Worm (Caenorhabditis elegans) whole organism, L1 larva: ENCODE data around the gene F35G2.1.

Experiments
- C04F5.9 ChIP-seq: sonication (generic microtip); optimal IDR thresholded peaks from 2 replicates; lab custom pipeline; 2016; ENCODE audit warnings: missing genetic modification characterization, missing compliant biosample characterization
- C34B4.2 ChIP-seq: sonication (generic microtip); optimal IDR thresholded peaks from 2 replicates; lab custom pipeline; 2017; ENCODE audit warnings: mild to moderate bottlenecking, missing genetic modification characterization, missing compliant biosample characterization
- aha-1 ChIP-seq: fragments of 150-350 bp; optimal IDR thresholded peaks from 2 replicates; lab custom pipeline; 2014; ENCODE audit warnings: missing biosample characterization, missing genetic modification characterization
- ama-1 ChIP-seq: fragments of 150-350 bp; optimal IDR thresholded peaks from 2 replicates; lab custom pipeline; 2014
- ceh-8 ChIP-seq: fragments of 200-800 bp; sonication (Bioruptor generic); optimal IDR thresholded peaks from 2 replicates; lab custom pipeline; 2018; ENCODE audit warnings: mild to moderate bottlenecking, missing genetic modification characterization, moderate library complexity, missing compliant biosample characterization
- ceh-88 ChIP-seq: fragments of 200-800 bp; sonication (Bioruptor generic); IDR thresholded peaks from 2 replicates; pipeline ENCODE4 v1.3.6; 2022; ENCODE audit warnings: missing genetic modification characterization, missing compliant biosample characterization
- dsc-1 ChIP-seq: sonication (generic microtip); optimal IDR thresholded peaks from 2 replicates; lab custom pipeline; 2016; ENCODE audit warnings: mild to moderate bottlenecking, missing genetic modification characterization, missing compliant biosample characterization
- efl-1 ChIP-seq, 4 experiments: fragments of 150-350 bp; optimal IDR thresholded peaks in 3 of 4; peaks in 1 of 4; 1 replicate in 1 of 4; 2 replicates in 3 of 4; lab custom pipeline; 2014; ENCODE audit warnings: missing biosample characterization in 2 of 4, missing genetic modification characterization in 2 of 4, missing genetic modification reagents in 2 of 4
- efl-3 ChIP-seq: fragments of 200-800 bp; sonication (Bioruptor generic); optimal IDR thresholded peaks from 2 replicates; lab custom pipeline; 2018; ENCODE audit warnings: mild to moderate bottlenecking, missing genetic modification characterization, missing compliant biosample characterization
- egl-13 ChIP-seq: sonication (generic microtip); optimal IDR thresholded peaks from 2 replicates; lab custom pipeline; 2016; ENCODE audit warnings: missing genotype, missing genetic modification reagents, missing genetic modification characterization, missing compliant biosample characterization
- elt-2 ChIP-seq: sonication (generic microtip); optimal IDR thresholded peaks from 2 replicates; lab custom pipeline; 2016; ENCODE audit warnings: missing genetic modification characterization, mild to moderate bottlenecking, inconsistent platforms, missing compliant biosample characterization, missing genetic modification reagents
- elt-3 ChIP-seq, 6 experiments: fragments of 150-350 bp in 1 of 6; sonication (generic microtip); optimal IDR thresholded peaks; 2 replicates each; lab custom pipeline; 2017 to 2018; ENCODE audit warnings: missing biosample characterization in 6 of 6, missing genetic modification characterization in 6 of 6, inconsistent platforms in 1 of 6
- ets-5 ChIP-seq: fragments of 200-800 bp; sonication (Bioruptor generic); IDR thresholded peaks from 2 replicates; pipeline ENCODE4 v1.3.6; 2022; ENCODE audit warnings: missing genetic modification characterization, missing compliant biosample characterization
- fkh-8 ChIP-seq: sonication (generic microtip); optimal IDR thresholded peaks from 2 replicates; lab custom pipeline; 2016; ENCODE audit warnings: mild to moderate bottlenecking, missing genetic modification characterization, missing compliant biosample characterization
- fos-1 ChIP-seq: fragments of 150-350 bp; optimal IDR thresholded peaks from 2 replicates; lab custom pipeline; 2014; ENCODE audit warnings: missing biosample characterization, missing genetic modification characterization
- hlh-17 ChIP-seq: fragments of 200-800 bp; sonication (Bioruptor generic); optimal IDR thresholded peaks from 2 replicates; lab custom pipeline; 2018; ENCODE audit warnings: missing genetic modification characterization, mild to moderate bottlenecking, missing compliant biosample characterization, moderate library complexity, borderline replicate concordance
- jun-1 ChIP-seq: fragments of 150-350 bp; optimal IDR thresholded peaks from 2 replicates; lab custom pipeline; 2014; ENCODE audit warnings: missing biosample characterization, missing genetic modification reagents, missing genetic modification characterization
- lin-35 ChIP-seq, 2 experiments: fragments of 150-350 bp; optimal IDR thresholded peaks; 2 replicates each; lab custom pipeline; 2014; ENCODE audit warnings: missing biosample characterization in 2 of 2, missing genetic modification characterization in 2 of 2, missing genetic modification reagents in 2 of 2
- lin-39 ChIP-seq: fragments of 150-350 bp; optimal IDR thresholded peaks from 2 replicates; lab custom pipeline; 2014; ENCODE audit warnings: missing biosample characterization, missing genetic modification reagents, missing genetic modification characterization
- lir-3 ChIP-seq: sonication (generic microtip); optimal IDR thresholded peaks from 2 replicates; lab custom pipeline; 2016; ENCODE audit warnings: mild to moderate bottlenecking, missing genetic modification characterization, moderate library complexity, missing compliant biosample characterization; ENCODE audit not compliant: poor library complexity
- lsy-2 ChIP-seq, 2 experiments: fragments of 150-350 bp; optimal IDR thresholded peaks; 2 replicates each; lab custom pipeline; 2014; ENCODE audit warnings: missing biosample characterization in 2 of 2, missing genetic modification characterization in 2 of 2
- mef-2 ChIP-seq: fragments of 150-350 bp; optimal IDR thresholded peaks from 2 replicates; lab custom pipeline; 2014; ENCODE audit warnings: missing biosample characterization, missing genetic modification characterization
- nhr-20 ChIP-seq: sonication (generic microtip); optimal IDR thresholded peaks from 2 replicates; lab custom pipeline; 2016; ENCODE audit warnings: mild to moderate bottlenecking, missing genetic modification characterization, missing compliant biosample characterization
- nhr-237 ChIP-seq: fragments of 150-350 bp; optimal IDR thresholded peaks from 2 replicates; lab custom pipeline; 2014; ENCODE audit warnings: missing biosample characterization, missing genetic modification characterization
- nhr-28 ChIP-seq: fragments of 150-350 bp; optimal IDR thresholded peaks from 2 replicates; lab custom pipeline; 2014; ENCODE audit warnings: missing biosample characterization, missing genetic modification characterization
- nhr-47 ChIP-seq: sonication (generic microtip); optimal IDR thresholded peaks from 2 replicates; lab custom pipeline; 2016; ENCODE audit warnings: mild to moderate bottlenecking, missing genetic modification characterization, moderate library complexity, missing compliant biosample characterization
- nhr-71 ChIP-seq: sonication (generic microtip); optimal IDR thresholded peaks from 2 replicates; lab custom pipeline; 2016; ENCODE audit warnings: mild to moderate bottlenecking, missing genetic modification characterization, moderate library complexity, missing compliant biosample characterization
- nhr-76 ChIP-seq: sonication (generic microtip); optimal IDR thresholded peaks from 2 replicates; lab custom pipeline; 2017; ENCODE audit warnings: missing biosample characterization, missing genetic modification characterization
- nhr-90 ChIP-seq: sonication (generic microtip); optimal IDR thresholded peaks from 2 replicates; lab custom pipeline; 2016; ENCODE audit warnings: mild to moderate bottlenecking, missing genetic modification characterization, missing compliant biosample characterization; ENCODE audit not compliant: poor library complexity
- snpc-4 ChIP-seq: fragments of 150-350 bp; optimal IDR thresholded peaks from 2 replicates; lab custom pipeline; 2014; ENCODE audit warnings: missing biosample characterization, missing genetic modification characterization
- unc-30 ChIP-seq: sonication (generic microtip); optimal IDR thresholded peaks from 2 replicates; lab custom pipeline; 2017; ENCODE audit warnings: missing biosample characterization, missing genetic modification characterization
- unc-98 ChIP-seq: fragments of 200-800 bp; sonication (Bioruptor generic); IDR thresholded peaks from 2 replicates; pipeline ENCODE4 v1.3.6; 2022; ENCODE audit warnings: missing genetic modification characterization, missing compliant biosample characterization
- xbp-1 ChIP-seq: sonication (generic microtip); optimal IDR thresholded peaks from 2 replicates; lab custom pipeline; 2016; ENCODE audit warnings: missing genetic modification characterization, missing compliant biosample characterization
- zip-4 ChIP-seq: fragments of 200-800 bp; sonication (Bioruptor generic); optimal IDR thresholded peaks from 2 replicates; lab custom pipeline; 2018; ENCODE audit warnings: mild to moderate bottlenecking, missing genetic modification characterization, moderate library complexity, missing compliant biosample characterization
- ztf-11 ChIP-seq, 2 experiments: sonication (generic microtip); optimal IDR thresholded peaks; 2 replicates each; lab custom pipeline; 2016 to 2017; ENCODE audit warnings: missing genetic modification characterization in 2 of 2, missing biosample characterization in 1 of 2, missing compliant biosample characterization in 1 of 2
- ztf-4 ChIP-seq: fragments of 150-350 bp; optimal IDR thresholded peaks from 2 replicates; lab custom pipeline; 2014; ENCODE audit warnings: missing biosample characterization, missing genetic modification characterization

F35G2.1 gene

DNA sequence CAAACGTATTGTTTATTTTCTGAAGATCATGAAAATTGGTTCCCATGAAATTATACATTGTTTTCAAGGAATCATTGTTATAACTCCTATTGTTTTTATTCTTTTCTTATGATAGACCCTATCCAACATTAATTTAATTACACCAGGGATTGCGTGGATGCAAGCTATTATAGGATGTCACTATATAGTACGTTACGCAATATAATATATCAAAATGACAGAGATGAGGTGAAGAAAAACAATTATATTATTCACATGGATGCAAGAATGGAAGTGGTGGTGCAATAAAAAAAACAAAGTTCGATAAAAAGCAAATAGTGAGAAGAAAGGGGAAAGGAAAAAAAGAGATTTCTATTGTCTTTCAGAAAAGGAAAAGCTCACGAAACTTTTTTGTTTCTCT is 9.7 kb upstream of the F35G2.1 start:
- no peak for TF ChIP-seq elt-2 (tag; lab: Kevin White, UChicago)
- TF ChIP-seq mef-2 (tag; lab: Kevin White, UChicago): no peak
- no peak for TF ChIP-seq efl-1 (optimal IDR thresholded peaks at IDR 0.05; lab: Kevin White, UChicago)
- peak in 1 of 2 experiments; percentile 14 for TF ChIP-seq efl-1 (GFP tag; optimal IDR thresholded peaks at IDR 0.05 in 1 of 2; lab: Kevin White, UChicago)
- TF ChIP-seq, all 84 proteins: peak for 1

DNA sequence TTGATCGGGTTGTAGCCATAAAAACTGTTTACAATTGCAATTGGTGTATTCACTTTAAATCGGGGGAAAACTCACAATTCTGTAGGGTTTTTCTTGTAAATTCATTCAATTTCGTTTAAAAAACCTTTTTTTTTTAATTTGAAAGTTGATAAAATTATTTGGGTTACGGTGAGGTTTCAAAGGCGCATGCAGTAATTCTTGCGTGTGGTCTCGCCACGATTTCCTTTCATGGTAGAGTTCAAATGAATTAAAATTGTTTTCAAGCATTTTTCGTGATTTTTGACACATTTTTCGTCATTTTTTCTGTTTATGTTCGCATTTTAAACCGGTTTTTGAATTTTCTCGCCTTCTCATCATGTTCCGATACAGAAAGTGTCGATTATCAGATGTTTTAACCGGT is 8.4 kb upstream of the F35G2.1 start:
- TF ChIP-seq efl-1 (optimal IDR thresholded peaks at IDR 0.05; lab: Kevin White, UChicago) (no peak), efl-1 (GFP tag; optimal IDR thresholded peaks at IDR 0.05 in 1 of 2; lab: Kevin White, UChicago) (peak in 1 of 2 experiments; percentile 46), fkh-8 (tag; lab: Kevin White, UChicago) (no peak)

- TF ChIP-seq efl-3 (GFP tag; lab: Kevin White, UChicago): no peak
- TF ChIP-seq ets-5 (GFP tag; lab: Robert Waterston, UW): no peak
- no peak for TF ChIP-seq nhr-90
- no peak for TF ChIP-seq unc-30 (tag; lab: Kevin White, UChicago)
- no peak for TF ChIP-seq elt-3 (tag; optimal IDR thresholded peaks at IDR 0.05; lab: Kevin White, UChicago)
- TF ChIP-seq nhr-28 (tag; lab: Kevin White, UChicago): no peak
- no peak for TF ChIP-seq ama-1 (lab: Kevin White, UChicago)
- TF ChIP-seq nhr-20 (tag; lab: Kevin White, UChicago): no peak
- TF ChIP-seq ztf-4: no peak
- no peak for TF ChIP-seq nhr-76 (tag; lab: Kevin White, UChicago)
- TF ChIP-seq hlh-17 (GFP tag; lab: Kevin White, UChicago): no peak
- no peak for TF ChIP-seq lir-3 (tag; lab: Kevin White, UChicago)
- no peak for TF ChIP-seq dsc-1 (tag; lab: Kevin White, UChicago)
- no peak for TF ChIP-seq snpc-4 (tag; lab: Kevin White, UChicago)
- TF ChIP-seq ztf-11 (tag; optimal IDR thresholded peaks at IDR 0.05; lab: Kevin White, UChicago): no peak
- no peak for TF ChIP-seq aha-1
These were observed 6.4 kb upstream of the F35G2.1 start for ce11 chrIV:12196608-12197007.

DNA sequence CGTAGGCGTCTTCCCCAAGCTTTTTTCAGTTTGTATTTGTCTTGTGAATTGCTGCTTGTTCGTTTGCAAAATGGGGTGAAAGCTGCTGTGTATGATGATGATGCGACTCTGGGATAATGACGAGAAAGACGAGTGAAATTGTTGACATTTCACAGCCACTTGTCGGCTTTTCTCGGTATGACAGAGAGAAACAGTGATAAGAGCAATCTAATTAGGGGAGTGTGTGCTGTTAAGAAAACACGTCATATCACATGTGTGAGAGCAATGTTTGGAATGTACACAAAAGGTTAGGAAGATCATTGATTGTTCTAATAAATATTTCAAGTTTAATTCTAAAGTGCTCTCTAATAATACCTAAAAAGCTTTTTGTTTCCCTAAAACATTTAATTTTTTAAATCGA is 5.4 kb upstream of the F35G2.1 start:
- no peak for TF ChIP-seq nhr-47 (tag; lab: Kevin White, UChicago)
- TF ChIP-seq nhr-71 (tag; lab: Kevin White, UChicago): peak; percentile 18
- TF ChIP-seq C34B4.2 (tag; lab: Kevin White, UChicago): no peak
- TF ChIP-seq dsc-1 (tag; lab: Kevin White, UChicago): no peak
- TF ChIP-seq lin-35 (GFP tag; optimal IDR thresholded peaks at IDR 0.05; lab: Kevin White, UChicago): peak in 1 of 2 experiments; percentile 5
- no peak for TF ChIP-seq zip-4
- no peak for TF ChIP-seq mef-2 (tag; lab: Kevin White, UChicago)
- no peak for TF ChIP-seq nhr-237 (tag; lab: Kevin White, UChicago)
- TF ChIP-seq efl-1 (optimal IDR thresholded peaks at IDR 0.05; lab: Kevin White, UChicago): no peak
- peak in 1 of 2 experiments; percentile 16 for TF ChIP-seq efl-1 (GFP tag; optimal IDR thresholded peaks at IDR 0.05 in 1 of 2; lab: Kevin White, UChicago)
- TF ChIP-seq C04F5.9 (tag; lab: Kevin White, UChicago): no peak
- TF ChIP-seq unc-30 (tag; lab: Kevin White, UChicago): no peak
- no peak for TF ChIP-seq unc-98 (GFP tag; lab: Robert Waterston, UW)
- TF ChIP-seq ceh-88 (GFP tag; lab: Robert Waterston, UW): no peak
- no peak for TF ChIP-seq lin-39 (tag; lab: Kevin White, UChicago)
- no peak for TF ChIP-seq fos-1 (tag; lab: Kevin White, UChicago)
- no peak for TF ChIP-seq ztf-11 (tag; optimal IDR thresholded peaks at IDR 0.05; lab: Kevin White, UChicago)
- no peak for TF ChIP-seq egl-13
- TF ChIP-seq jun-1 (tag; lab: Kevin White, UChicago): peak; percentile 2
- no peak for TF ChIP-seq ceh-8 (GFP tag; lab: Kevin White, UChicago)
- TF ChIP-seq xbp-1 (tag; lab: Kevin White, UChicago): no peak
- no peak for TF ChIP-seq lsy-2 (tag; optimal IDR thresholded peaks at IDR 0.05; lab: Kevin White, UChicago)
- TF ChIP-seq nhr-76 (tag; lab: Kevin White, UChicago): no peak
- peak; percentile 71 for TF ChIP-seq elt-2 (tag; lab: Kevin White, UChicago)
